Fruit fly (Drosophila melanogaster): ENCODE measurements around the gene CG18213.

DNA sequence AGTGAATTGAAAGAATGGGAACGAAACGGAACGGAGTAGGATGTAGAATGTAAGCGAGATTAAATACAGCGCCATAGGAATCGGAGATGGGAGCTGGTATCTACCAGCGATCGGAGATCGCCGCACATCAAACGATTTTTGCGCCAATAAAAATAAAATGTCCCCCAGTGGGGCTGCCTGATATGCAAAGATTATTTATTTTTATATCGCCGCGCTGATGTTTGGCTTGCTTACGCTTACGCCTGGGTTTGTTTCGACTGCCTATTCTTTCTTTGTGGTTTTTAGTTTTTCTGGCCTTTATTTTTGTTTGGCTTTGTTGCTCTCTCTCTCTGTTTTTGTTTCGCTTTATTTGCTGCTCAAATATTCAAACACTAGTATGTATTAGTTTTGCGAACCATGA is 23.8 kb upstream of the CG18213 start:
- TF ChIP-seq GATAd (GFP tag; optimal IDR thresholded peaks at IDR 0.05) (no peak), h (GFP tag; optimal IDR thresholded peaks at IDR 0.05) (no peak), woc (GFP tag; optimal IDR thresholded peaks at IDR 0.05) (no peak), foxo (GFP tag; optimal IDR thresholded peaks at IDR 0.05) (no peak)

Data from whole organism, wandering third instar larva.